Fruit fly (Drosophila melanogaster) whole organism, pupa: ENCODE results near the gene Ras64B.

Experiments
- CG10348 ChIP-seq: fragments of 200-800 bp; sonication (Bioruptor generic); IDR thresholded peaks from 2 replicates; pipeline ENCODE4 v1.3.6; 2022; ENCODE audit warnings: missing biosample characterization, missing genetic modification characterization
- CG12605 ChIP-seq: fragments of 200-800 bp; sonication (Bioruptor generic); IDR thresholded peaks from 2 replicates; pipeline ENCODE4 v1.3.6; 2022; ENCODE audit warnings: missing biosample characterization, missing genetic modification characterization
- CG13204 ChIP-seq: fragments of 200-800 bp; sonication (Bioruptor generic); optimal IDR thresholded peaks from 2 replicates; lab custom pipeline; 2018; ENCODE audit warnings: missing biosample characterization, mild to moderate bottlenecking, missing genetic modification characterization, moderate library complexity
- CG14655 ChIP-seq: fragments of 200-800 bp; sonication (Bioruptor generic); optimal IDR thresholded peaks from 3 replicates; lab custom pipeline; 2017; ENCODE audit warnings: mild to moderate bottlenecking, missing biosample characterization, missing genetic modification reagents, missing genetic modification characterization
- CG15710 ChIP-seq: fragments of 200-800 bp; sonication (Bioruptor generic); optimal IDR thresholded peaks from 2 replicates; lab custom pipeline; 2018; ENCODE audit warnings: missing biosample characterization, mild to moderate bottlenecking, missing genetic modification characterization, moderate library complexity
- CG17806 ChIP-seq: fragments of 200-800 bp; sonication (Bioruptor generic); optimal IDR thresholded peaks from 2 replicates; lab custom pipeline; 2018; ENCODE audit warnings: missing biosample characterization, mild to moderate bottlenecking, missing genetic modification characterization, moderate library complexity
- CG32121 ChIP-seq: fragments of 200-800 bp; sonication (Bioruptor generic); IDR thresholded peaks from 2 replicates; pipeline ENCODE4 v1.3.6; 2022; ENCODE audit warnings: missing biosample characterization, missing genetic modification characterization
- CG34367 ChIP-seq: fragments of 200-800 bp; sonication (Bioruptor generic); optimal IDR thresholded peaks from 2 replicates; lab custom pipeline; 2018; ENCODE audit warnings: missing biosample characterization, mild to moderate bottlenecking, missing genetic modification characterization
- CG4496 ChIP-seq: fragments of 200-800 bp; sonication (Bioruptor generic); IDR thresholded peaks from 3 replicates; pipeline ENCODE4 v1.3.6; 2022; ENCODE audit warnings: missing biosample characterization, missing genetic modification characterization
- CG8159 ChIP-seq: fragments of 200-800 bp; sonication (Bioruptor generic); optimal IDR thresholded peaks from 3 replicates; lab custom pipeline; 2018; ENCODE audit warnings: missing biosample characterization, mild to moderate bottlenecking, missing genetic modification characterization, moderate library complexity
- CG8301 ChIP-seq: fragments of 200-800 bp; sonication (Bioruptor generic); optimal IDR thresholded peaks from 2 replicates; lab custom pipeline; 2018; ENCODE audit warnings: missing biosample characterization, mild to moderate bottlenecking, missing genetic modification characterization
- CG9948 ChIP-seq: fragments of 200-800 bp; sonication (Bioruptor generic); optimal IDR thresholded peaks from 2 replicates; lab custom pipeline; 2018; ENCODE audit warnings: missing biosample characterization, mild to moderate bottlenecking, missing genetic modification characterization, moderate library complexity
- D1 ChIP-seq: fragments of 200-800 bp; sonication (Bioruptor generic); optimal IDR thresholded peaks from 2 replicates; lab custom pipeline; 2018; ENCODE audit warnings: missing biosample characterization, mild to moderate bottlenecking, missing genetic modification characterization, moderate library complexity
- EcR ChIP-seq: fragments of 200-800 bp; sonication (Bioruptor generic); optimal IDR thresholded peaks from 3 replicates; lab custom pipeline; 2019; ENCODE audit warnings: missing biosample characterization, missing genetic modification characterization, mild to moderate bottlenecking, moderate library complexity, missing genetic modification reagents
- Ets98B ChIP-seq: fragments of 200-800 bp; sonication (Bioruptor generic); IDR thresholded peaks from 2 replicates; pipeline ENCODE4 v1.3.6; 2022; ENCODE audit warnings: missing biosample characterization, missing genetic modification characterization
- Pif1A ChIP-seq: fragments of 200-800 bp; sonication (Bioruptor generic); optimal IDR thresholded peaks from 3 replicates; lab custom pipeline; 2016; ENCODE audit warnings: missing biosample characterization, missing genetic modification characterization
- Pif1B ChIP-seq: fragments of 200-800 bp; sonication (Bioruptor generic); optimal IDR thresholded peaks from 3 replicates; lab custom pipeline; 2016; ENCODE audit warnings: missing biosample characterization, missing genetic modification characterization
- Snoo ChIP-seq: fragments of 200-800 bp; sonication (Bioruptor generic); optimal IDR thresholded peaks from 3 replicates; lab custom pipeline; 2017; ENCODE audit warnings: missing biosample characterization, mild to moderate bottlenecking, missing genetic modification characterization, inconsistent platforms
- fd96Ca ChIP-seq: fragments of 200-800 bp; sonication (Bioruptor generic); IDR thresholded peaks from 3 replicates; pipeline ENCODE4 v1.3.6; 2022; ENCODE audit warnings: missing biosample characterization, missing genetic modification characterization
- gl ChIP-seq: fragments of 200-800 bp; sonication (Bioruptor generic); optimal IDR thresholded peaks from 2 replicates; lab custom pipeline; 2018; ENCODE audit warnings: missing biosample characterization, mild to moderate bottlenecking, missing genetic modification characterization
- rn ChIP-seq: fragments of 200-800 bp; sonication (Bioruptor generic); IDR thresholded peaks from 2 replicates; pipeline ENCODE4 v1.3.6; 2022; ENCODE audit warnings: missing biosample characterization, missing genetic modification characterization

The Ras64B gene

dm6 chr3L:4157852-4158251 is 19.0 kb downstream of the Ras64B start:
- no peak for TF ChIP-seq rn (GFP tag; lab: Robert Waterston, UW)
- TF ChIP-seq EcR (GFP tag; lab: Kevin White, UChicago): peak; percentile 3

dm6 chr3L:4158361-4158760 is 19.5 kb downstream of the Ras64B start:
- no peak for TF ChIP-seq CG10348
- TF ChIP-seq gl (tag; lab: Kevin White, UChicago): peak; percentile 36
- peak; percentile 20; the same call in 1 of the 2 replicates for TF ChIP-seq CG12605 (GFP tag; lab: Robert Waterston, UW)
- no peak for TF ChIP-seq EcR (GFP tag; lab: Kevin White, UChicago)
- peak; percentile 73 for TF ChIP-seq Pif1B (GFP tag; lab: Kevin White, UChicago)
- peak; percentile 17 for TF ChIP-seq Snoo (tag; lab: Kevin White, UChicago)
- TF ChIP-seq CG15710 (tag; lab: Kevin White, UChicago): peak; percentile 79
- peak; percentile 73 for TF ChIP-seq Pif1A
- TF ChIP-seq CG9948 (tag; lab: Kevin White, UChicago): peak; percentile 80
- TF ChIP-seq CG34367 (tag; lab: Kevin White, UChicago): peak; percentile 70
- TF ChIP-seq fd96Ca (GFP tag; lab: Robert Waterston, UW): peak; percentile 44; the same call in 1 of the 3 replicates
- TF ChIP-seq D1 (tag; lab: Kevin White, UChicago): peak; percentile 63
- no peak for TF ChIP-seq CG32121
- peak; percentile 69; the same call in 1 of the 3 replicates for TF ChIP-seq CG4496 (GFP tag; lab: Robert Waterston, UW)
- peak; percentile 78 for TF ChIP-seq CG8159 (tag; lab: Kevin White, UChicago)
- TF ChIP-seq CG8301 (tag; lab: Kevin White, UChicago): peak; percentile 63
- peak; percentile 37 for TF ChIP-seq CG13204 (GFP tag; lab: Kevin White, UChicago)
- TF ChIP-seq CG14655 (GFP tag; lab: Kevin White, UChicago): peak; percentile 68
- TF ChIP-seq Ets98B (GFP tag; lab: Robert Waterston, UW): peak; percentile 16; the same call in 1 of the 2 replicates
- peak; percentile 79 for TF ChIP-seq CG17806 (tag; lab: Kevin White, UChicago)
- TF ChIP-seq rn (GFP tag; lab: Robert Waterston, UW): no peak
- TF ChIP-seq, all 21 proteins: peak for 17

- TF ChIP-seq CG8301 (tag; lab: Kevin White, UChicago): no peak
- no peak for TF ChIP-seq EcR (GFP tag; lab: Kevin White, UChicago)
- TF ChIP-seq CG34367 (tag; lab: Kevin White, UChicago): no peak
- TF ChIP-seq CG17806 (tag; lab: Kevin White, UChicago): no peak
- no peak for TF ChIP-seq CG32121
- TF ChIP-seq CG10348: no peak
- TF ChIP-seq Snoo (tag; lab: Kevin White, UChicago): no peak
- no peak for TF ChIP-seq Pif1A
- no peak for TF ChIP-seq CG8159 (tag; lab: Kevin White, UChicago)
- no peak for TF ChIP-seq Pif1B (GFP tag; lab: Kevin White, UChicago)
- no peak for TF ChIP-seq CG9948 (tag; lab: Kevin White, UChicago)
- TF ChIP-seq CG12605 (GFP tag; lab: Robert Waterston, UW): no peak
- no peak for TF ChIP-seq gl (tag; lab: Kevin White, UChicago)
- no peak for TF ChIP-seq CG13204 (GFP tag; lab: Kevin White, UChicago)
- no peak for TF ChIP-seq fd96Ca (GFP tag; lab: Robert Waterston, UW)
- no peak for TF ChIP-seq rn (GFP tag; lab: Robert Waterston, UW)
- TF ChIP-seq Ets98B (GFP tag; lab: Robert Waterston, UW): no peak
- TF ChIP-seq D1 (tag; lab: Kevin White, UChicago): no peak
- TF ChIP-seq CG4496 (GFP tag; lab: Robert Waterston, UW): no peak
These were observed 20.4 kb downstream of the Ras64B start for dm6 chr3L:4159264-4159663.

dm6 chr3L:4160926-4161325 is 22.1 kb downstream of the Ras64B start, which contains the start of gene nab:
Gene nab (minus strand): TSS chr3L:4160932.
- TF ChIP-seq Snoo (tag; lab: Kevin White, UChicago): peak; percentile 23
- TF ChIP-seq CG34367 (tag; lab: Kevin White, UChicago): no peak

dm6 chr3L:4167353-4167842 is 28.5 kb downstream of the Ras64B start, which contains the start of gene mas:
Gene mas (minus strand): TSS chr3L:4167464.
- TF ChIP-seq CG4496 (GFP tag; lab: Robert Waterston, UW): no peak
- no peak for TF ChIP-seq CG12605 (GFP tag; lab: Robert Waterston, UW)
- TF ChIP-seq CG13204 (GFP tag; lab: Kevin White, UChicago): no peak
- no peak for TF ChIP-seq CG8159 (tag; lab: Kevin White, UChicago)
- TF ChIP-seq D1 (tag; lab: Kevin White, UChicago): no peak
- TF ChIP-seq CG17806 (tag; lab: Kevin White, UChicago): no peak
- no peak for TF ChIP-seq CG32121
- no peak; the same call in 2 of the 3 replicates for TF ChIP-seq fd96Ca (GFP tag; lab: Robert Waterston, UW)
- no peak for TF ChIP-seq Snoo (tag; lab: Kevin White, UChicago)
- no peak for TF ChIP-seq CG34367 (tag; lab: Kevin White, UChicago)

- TF ChIP-seq CG13204 (GFP tag; lab: Kevin White, UChicago): no peak
- no peak for TF ChIP-seq EcR (GFP tag; lab: Kevin White, UChicago)
- no peak for TF ChIP-seq Snoo (tag; lab: Kevin White, UChicago)
- no peak; the same call in 1 of the 3 replicates for TF ChIP-seq CG4496 (GFP tag; lab: Robert Waterston, UW)
- TF ChIP-seq CG8159 (tag; lab: Kevin White, UChicago): peak; percentile 43
- TF ChIP-seq CG9948 (tag; lab: Kevin White, UChicago): peak; percentile 39
- TF ChIP-seq fd96Ca (GFP tag; lab: Robert Waterston, UW): 0 out of 3 replicates have a peak, but pooled peaks have one; percentile 50
- peak; percentile 91 for TF ChIP-seq D1 (tag; lab: Kevin White, UChicago)
- no peak for TF ChIP-seq CG34367 (tag; lab: Kevin White, UChicago)
- peak; percentile 16 for TF ChIP-seq CG17806 (tag; lab: Kevin White, UChicago)
- peak; percentile 4 for TF ChIP-seq CG15710 (tag; lab: Kevin White, UChicago)
- TF ChIP-seq CG32121: 0 out of 2 replicates have a peak, but pooled peaks have one; percentile 23
- peak; percentile 15 for TF ChIP-seq Pif1A
- TF ChIP-seq gl (tag; lab: Kevin White, UChicago): peak; percentile 18
- no peak for TF ChIP-seq rn (GFP tag; lab: Robert Waterston, UW)
These were observed 31.2 kb downstream of the Ras64B start, which contains the start of gene Ero1L for dm6 chr3L:4169957-4170651. Gene Ero1L (plus strand): TSS chr3L:4170404.
